Worm (Caenorhabditis elegans): ENCODE data around the gene C03H5.6.

Gene C03H5.6

DNA sequence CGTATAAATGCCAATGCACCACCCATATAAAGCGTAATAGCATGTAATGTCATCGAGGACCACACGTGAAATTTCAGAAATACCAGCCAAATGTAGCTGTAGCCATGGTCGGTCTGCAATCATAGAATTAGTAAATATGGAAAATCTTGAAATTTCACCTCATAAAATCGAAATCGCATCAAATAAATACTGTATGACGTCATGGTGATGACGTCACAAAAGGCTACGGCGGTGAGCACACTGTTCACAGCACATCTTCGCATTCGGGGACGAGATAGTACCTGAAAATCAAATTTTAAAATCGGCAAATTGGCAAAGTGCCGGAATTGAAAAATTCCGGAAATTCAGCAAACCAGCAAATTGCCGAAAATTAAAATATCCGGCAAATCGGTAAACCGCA, 49.5 kb downstream of the C03H5.6 start:
- TF ChIP-seq ceh-82 (tag; optimal IDR thresholded peaks at IDR 0.05), result no peak
- no peak for TF ChIP-seq nhr-6 (tag; optimal IDR thresholded peaks at IDR 0.05)
- TF ChIP-seq F13H6.1 (tag; optimal IDR thresholded peaks at IDR 0.05), result no peak
- no peak for TF ChIP-seq nhr-129 (tag; optimal IDR thresholded peaks at IDR 0.05)
- TF ChIP-seq ama-1 (optimal IDR thresholded peaks at IDR 0.05), result no peak
- TF ChIP-seq nhr-11 (tag; optimal IDR thresholded peaks at IDR 0.05), result no peak
- no peak for TF ChIP-seq gmeb-1 (tag; optimal IDR thresholded peaks at IDR 0.05)
- TF ChIP-seq ZK546.5 (tag; optimal IDR thresholded peaks at IDR 0.05), result no peak
- no peak for TF ChIP-seq ztf-4 (tag; optimal IDR thresholded peaks at IDR 0.05)
- no peak for TF ChIP-seq dmd-4 (tag; optimal IDR thresholded peaks at IDR 0.05)
- no peak for TF ChIP-seq nhr-23 (tag; optimal IDR thresholded peaks at IDR 0.05)
- no peak for TF ChIP-seq mdl-1 (tag; optimal IDR thresholded peaks at IDR 0.05)
- no peak for TF ChIP-seq aly-2 (tag; optimal IDR thresholded peaks at IDR 0.05)
- TF ChIP-seq mbf-1 (tag; optimal IDR thresholded peaks at IDR 0.05), result no peak

DNA sequence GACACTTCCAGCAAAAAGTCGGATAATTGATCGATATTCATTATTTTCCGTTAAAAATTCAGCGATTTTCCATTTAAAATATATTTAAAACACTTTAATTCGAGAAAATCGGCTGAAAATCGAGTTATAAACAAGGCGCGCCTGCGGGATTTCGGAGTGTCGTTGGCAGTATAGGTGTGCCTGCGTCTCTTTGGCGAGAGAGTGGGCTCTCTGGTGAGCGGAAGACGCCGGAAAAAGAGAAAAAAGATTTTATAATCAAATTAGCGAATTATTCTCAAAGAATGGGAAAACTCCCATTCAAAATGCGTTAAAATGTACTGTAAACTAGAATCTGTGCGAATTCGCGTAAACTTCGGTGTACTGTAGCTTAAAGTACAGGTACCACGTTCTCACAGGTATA, 51.5 kb downstream of the C03H5.6 start, which contains the start of gene D1069.3:
Gene D1069.3, minus strand, starts transcription at position 158 of the 400 bp plus-strand sequence.
- TF ChIP-seq ztf-4 (tag; optimal IDR thresholded peaks at IDR 0.05) (no peak), lin-39 (tag; optimal IDR thresholded peaks at IDR 0.05) (no peak), C34F6.9 (tag; optimal IDR thresholded peaks at IDR 0.05) (peak; percentile 49), nhr-237 (tag; optimal IDR thresholded peaks at IDR 0.05) (no peak), aly-2 (tag; optimal IDR thresholded peaks at IDR 0.05) (no peak), F13H6.1 (tag; optimal IDR thresholded peaks at IDR 0.05) (peak; percentile 2), lin-13 (GFP tag; optimal IDR thresholded peaks at IDR 0.05) (peak; percentile 6), crh-2 (tag; optimal IDR thresholded peaks at IDR 0.05) (peak; percentile 36), blmp-1 (tag; optimal IDR thresholded peaks at IDR 0.05; ENCODE audit: insufficient read depth) (no peak), lin-11 (tag; optimal IDR thresholded peaks at IDR 0.05) (peak; percentile 34), skn-1 (tag; optimal IDR thresholded peaks at IDR 0.05) (no peak), nhr-21 (tag; optimal IDR thresholded peaks at IDR 0.05) (no peak), nhr-25 (tag; optimal IDR thresholded peaks at IDR 0.05) (no peak), ama-1 (optimal IDR thresholded peaks at IDR 0.05) (no peak), gmeb-1 (tag; optimal IDR thresholded peaks at IDR 0.05) (peak; percentile 50), unc-39 (tag; optimal IDR thresholded peaks at IDR 0.05) (no peak), egl-27 (tag; optimal IDR thresholded peaks at IDR 0.05) (no peak), lsy-2 (tag; optimal IDR thresholded peaks at IDR 0.05) (peak; percentile 29 to 59), unc-55 (GFP tag; optimal IDR thresholded peaks at IDR 0.05) (peak; percentile 58)
